Worm (Caenorhabditis elegans) whole organism, dauer: ENCODE measurements around the gene F46B3.16.

Experiments
- unc-62 ChIP-seq: sonication (generic microtip); optimal IDR thresholded peaks from 2 replicates; lab custom pipeline; 2017; ENCODE audit warnings: missing biosample characterization, missing genetic modification reagents, missing genetic modification characterization

Gene F46B3.16

DNA sequence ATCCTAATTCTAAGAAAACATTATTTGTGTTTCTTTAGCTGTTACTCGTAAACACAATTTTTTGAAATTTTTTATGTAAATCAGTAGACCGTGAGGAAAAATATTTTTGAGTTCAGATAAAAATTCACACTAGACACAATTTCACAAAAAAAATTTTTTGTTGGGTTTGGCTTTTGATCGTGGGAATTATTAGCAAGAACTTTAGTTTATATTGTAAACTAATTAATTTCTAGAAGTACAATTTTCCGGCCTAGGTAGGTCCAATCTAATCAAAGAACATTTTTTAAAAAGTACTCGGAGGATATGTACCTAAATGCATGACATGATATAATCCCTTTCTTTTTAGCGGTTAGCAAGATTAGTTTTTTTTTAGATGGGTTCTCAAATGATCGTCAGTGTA, 45.8 kb downstream of the F46B3.16 start:
- TF ChIP-seq unc-62 = no peak

DNA sequence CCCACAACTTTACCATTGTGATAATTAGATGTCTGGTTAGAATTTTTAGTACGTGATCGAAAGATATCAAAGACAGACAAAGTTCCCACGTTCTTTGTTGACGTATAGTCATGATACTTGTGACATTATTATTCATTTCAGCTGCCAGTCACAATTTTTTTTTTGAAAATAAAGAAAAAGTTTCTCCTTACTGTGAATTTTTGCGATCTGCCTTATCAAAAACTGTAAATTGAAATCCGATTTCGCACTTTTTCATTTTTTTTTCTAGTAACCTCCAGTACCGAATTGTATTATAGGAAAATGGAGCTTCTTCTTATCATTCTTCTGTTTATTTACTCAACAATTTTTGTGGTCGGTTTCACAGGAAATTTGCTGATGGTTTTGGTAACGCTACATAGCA, 46.7 kb downstream of the F46B3.16 start, which contains the start of gene srsx-35:
Gene srsx-35, plus strand, starts transcription at position 301 of the 400 bp plus-strand sequence.
- TF ChIP-seq unc-62 = no peak

DNA sequence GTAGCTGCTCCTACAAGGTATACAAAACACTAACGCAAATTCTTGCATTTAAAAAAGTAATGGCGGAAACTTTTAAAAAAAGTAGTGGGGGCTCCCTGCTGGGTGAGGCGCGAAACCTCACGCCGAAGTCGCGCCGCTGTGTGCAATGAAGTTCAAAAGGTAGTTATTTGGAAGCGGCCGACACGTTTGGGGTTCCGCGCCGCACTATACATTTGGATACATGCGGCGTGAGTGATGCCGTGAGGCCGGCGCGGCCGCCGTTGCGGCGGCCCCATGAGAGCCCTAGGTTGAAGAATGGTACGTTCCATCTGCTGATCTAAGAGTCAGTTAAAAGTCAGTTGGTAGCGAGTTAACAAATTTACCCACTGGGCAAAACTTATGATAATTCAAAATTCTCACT, 47.4 kb downstream of the F46B3.16 start:
- TF ChIP-seq unc-62 = no peak

DNA sequence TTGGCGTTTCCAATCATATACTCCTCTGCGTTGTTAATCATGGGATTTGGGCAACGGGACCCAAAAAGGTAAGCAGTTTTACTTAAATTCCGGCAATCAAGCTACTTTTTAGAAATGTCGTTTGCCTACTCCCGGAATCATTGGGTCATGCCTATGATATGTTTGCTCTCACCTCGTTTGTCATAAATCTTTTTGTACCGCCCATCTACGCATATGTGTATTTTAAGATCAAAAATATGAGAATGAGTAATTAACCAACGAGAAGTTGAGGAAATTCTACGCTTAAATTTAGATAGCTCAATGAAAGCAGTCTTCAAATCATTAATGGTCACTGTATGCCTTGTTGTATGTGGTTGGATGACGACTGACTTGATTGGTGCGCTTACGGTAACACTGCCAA, 47.9 kb downstream of the F46B3.16 start:
- no peak for TF ChIP-seq unc-62
